Worm (Caenorhabditis elegans) whole organism, L3 larva: ENCODE results near the gene pfk-1.1.

Experiments used
- aly-2 ChIP-seq: fragments of 150-350 bp; optimal IDR thresholded peaks from 2 replicates; lab custom pipeline; 2014; ENCODE audit warnings: missing biosample characterization, missing genetic modification characterization
- ama-1 ChIP-seq: fragments of 150-350 bp; optimal IDR thresholded peaks from 2 replicates; lab custom pipeline; 2018
- ceh-28 ChIP-seq: fragments of 150-350 bp; optimal IDR thresholded peaks from 2 replicates; lab custom pipeline; 2014; ENCODE audit warnings: missing biosample characterization, missing genetic modification reagents, missing genetic modification characterization
- ceh-82 ChIP-seq: fragments of 150-350 bp; optimal IDR thresholded peaks from 2 replicates; lab custom pipeline; 2014; ENCODE audit warnings: missing biosample characterization, missing genetic modification characterization
- ceh-9 ChIP-seq: sonication (generic microtip); optimal IDR thresholded peaks from 2 replicates; lab custom pipeline; 2018; ENCODE audit warnings: missing biosample characterization, missing genetic modification characterization
- daf-12 ChIP-seq: fragments of 150-350 bp; optimal IDR thresholded peaks from 2 replicates; lab custom pipeline; 2014; ENCODE audit warnings: missing biosample characterization, missing genetic modification reagents, missing genetic modification characterization
- egl-27 ChIP-seq: sonication (generic microtip); optimal IDR thresholded peaks from 4 replicates; lab custom pipeline; 2017; ENCODE audit warnings: missing biosample characterization, missing genetic modification reagents, missing genetic modification characterization
- egl-5 ChIP-seq: fragments of 150-350 bp; optimal IDR thresholded peaks from 2 replicates; lab custom pipeline; 2017; ENCODE audit warnings: missing biosample characterization, missing genetic modification reagents, missing genetic modification characterization, inconsistent platforms
- elt-1 ChIP-seq: fragments of 150-350 bp; optimal IDR thresholded peaks from 2 replicates; lab custom pipeline; 2014; ENCODE audit warnings: missing biosample characterization, missing genetic modification characterization
- elt-2 ChIP-seq: sonication (generic microtip); optimal IDR thresholded peaks from 2 replicates; lab custom pipeline; 2016; ENCODE audit warnings: missing genetic modification reagents, mild to moderate bottlenecking, missing genetic modification characterization, missing compliant biosample characterization
- elt-3 ChIP-seq, 3 experiments: fragments of 150-350 bp in 1 of 3; sonication (generic microtip) in 2 of 3; optimal IDR thresholded peaks; 2 replicates in 2 of 3; 4 replicates in 1 of 3; lab custom pipeline; 2014 to 2017; ENCODE audit warnings: missing biosample characterization in 3 of 3, missing genetic modification characterization in 3 of 3
- eor-1 ChIP-seq, 2 experiments: fragments of 150-350 bp; optimal IDR thresholded peaks; 2 replicates each; lab custom pipeline; 2014 to 2018; ENCODE audit warnings: missing biosample characterization in 2 of 2, missing genetic modification characterization in 2 of 2
- fkh-10 ChIP-seq: sonication (generic microtip); optimal IDR thresholded peaks from 2 replicates; lab custom pipeline; 2017; ENCODE audit warnings: missing biosample characterization, missing genetic modification reagents, missing genetic modification characterization
- fkh-2 ChIP-seq: fragments of 150-350 bp; optimal IDR thresholded peaks from 2 replicates; lab custom pipeline; 2014; ENCODE audit warnings: missing biosample characterization, missing genetic modification reagents, missing genetic modification characterization
- jun-1 ChIP-seq: fragments of 150-350 bp; optimal IDR thresholded peaks from 2 replicates; lab custom pipeline; 2014; ENCODE audit warnings: missing biosample characterization, missing genetic modification reagents, missing genetic modification characterization
- lin-15B ChIP-seq: fragments of 150-350 bp; optimal IDR thresholded peaks from 2 replicates; lab custom pipeline; 2014; ENCODE audit warnings: missing biosample characterization, missing genetic modification characterization
- lin-39 ChIP-seq: fragments of 150-350 bp; optimal IDR thresholded peaks from 2 replicates; lab custom pipeline; 2018; ENCODE audit warnings: missing biosample characterization, missing genetic modification reagents, missing genetic modification characterization
- lsy-12 ChIP-seq: sonication (generic microtip); optimal IDR thresholded peaks from 2 replicates; lab custom pipeline; 2016; ENCODE audit warnings: mild to moderate bottlenecking, missing genetic modification characterization, missing compliant biosample characterization
- nfya-1 ChIP-seq: sonication (generic microtip); optimal IDR thresholded peaks from 2 replicates; lab custom pipeline; 2017; ENCODE audit warnings: missing genetic modification characterization, mild to moderate bottlenecking, missing compliant biosample characterization, antibody characterized with exemption, moderate library complexity; ENCODE audit not compliant: insufficient read depth
- nhr-11 ChIP-seq: fragments of 150-350 bp; optimal IDR thresholded peaks from 2 replicates; lab custom pipeline; 2014; ENCODE audit warnings: missing biosample characterization, missing genetic modification characterization
- nhr-12 ChIP-seq: fragments of 150-350 bp; optimal IDR thresholded peaks from 2 replicates; lab custom pipeline; 2014; ENCODE audit warnings: missing biosample characterization, missing genetic modification characterization
- nhr-23 ChIP-seq: fragments of 150-350 bp; optimal IDR thresholded peaks from 2 replicates; lab custom pipeline; 2014; ENCODE audit warnings: missing biosample characterization, missing genetic modification reagents, missing genetic modification characterization
- nhr-237 ChIP-seq: fragments of 150-350 bp; optimal IDR thresholded peaks from 2 replicates; lab custom pipeline; 2014; ENCODE audit warnings: missing biosample characterization, missing genetic modification characterization
- nhr-25 ChIP-seq: sonication (generic microtip); optimal IDR thresholded peaks from 2 replicates; lab custom pipeline; 2017; ENCODE audit warnings: missing biosample characterization, missing genetic modification characterization
- nhr-43 ChIP-seq: sonication (generic microtip); optimal IDR thresholded peaks from 2 replicates; lab custom pipeline; 2016; ENCODE audit warnings: mild to moderate bottlenecking, missing genetic modification characterization, missing compliant biosample characterization; ENCODE audit not compliant: poor library complexity, severe bottlenecking
- nhr-77 ChIP-seq: fragments of 150-350 bp; optimal IDR thresholded peaks from 2 replicates; lab custom pipeline; 2014; ENCODE audit warnings: missing biosample characterization, missing genetic modification characterization
- sea-2 ChIP-seq: fragments of 150-350 bp; sonication (generic microtip); optimal IDR thresholded peaks from 4 replicates; lab custom pipeline; 2014; ENCODE audit warnings: missing biosample characterization, missing genetic modification reagents, missing genetic modification characterization
- tbx-2 ChIP-seq: sonication (generic microtip); optimal IDR thresholded peaks from 2 replicates; lab custom pipeline; 2016; ENCODE audit warnings: mild to moderate bottlenecking, missing genetic modification characterization, missing compliant biosample characterization
- unc-39 ChIP-seq: sonication (generic microtip); optimal IDR thresholded peaks from 4 replicates; lab custom pipeline; 2017; ENCODE audit warnings: missing biosample characterization, missing genetic modification characterization
- unc-62 ChIP-seq: fragments of 150-350 bp; sonication (generic microtip); optimal IDR thresholded peaks from 4 replicates; lab custom pipeline; 2014; ENCODE audit warnings: missing biosample characterization, missing genetic modification reagents, missing genetic modification characterization
- zag-1 ChIP-seq: fragments of 150-350 bp; optimal IDR thresholded peaks from 2 replicates; lab custom pipeline; 2014; ENCODE audit warnings: missing biosample characterization, missing genetic modification characterization
- ztf-4 ChIP-seq: fragments of 150-350 bp; optimal IDR thresholded peaks from 2 replicates; lab custom pipeline; 2014; ENCODE audit warnings: missing biosample characterization, missing genetic modification characterization

The pfk-1.1 gene

ce11 chrX:2920456-2920855, 20.2 kb upstream of the pfk-1.1 start:
- TF ChIP-seq unc-39 (tag; lab: Kevin White, UChicago) (no peak), eor-1 (tag; optimal IDR thresholded peaks at IDR 0.05; lab: Kevin White, UChicago) (no peak), egl-27 (tag; lab: Kevin White, UChicago) (no peak), aly-2 (tag; lab: Kevin White, UChicago) (no peak), elt-2 (no peak), unc-62 (GFP tag; lab: Kevin White, UChicago) (no peak), elt-1 (tag; lab: Kevin White, UChicago) (no peak), tbx-2 (tag; lab: Kevin White, UChicago) (no peak), nhr-23 (tag; lab: Kevin White, UChicago) (no peak), nhr-237 (no peak), lsy-12 (tag; lab: Kevin White, UChicago) (no peak), fkh-10 (GFP tag; lab: Kevin White, UChicago) (no peak), nhr-12 (tag; lab: Kevin White, UChicago) (no peak), ceh-82 (tag; lab: Kevin White, UChicago) (no peak)

- TF ChIP-seq fkh-10 (GFP tag; lab: Kevin White, UChicago), result no peak
- TF ChIP-seq lin-39 (tag; lab: Kevin White, UChicago), result no peak
- no peak for TF ChIP-seq aly-2 (tag; lab: Kevin White, UChicago)
- TF ChIP-seq daf-12 (tag; lab: Kevin White, UChicago), result no peak
- no peak for TF ChIP-seq fkh-2 (tag; lab: Kevin White, UChicago)
- no peak for TF ChIP-seq nhr-11 (tag; lab: Kevin White, UChicago)
- TF ChIP-seq nfya-1 (tag; lab: Kevin White, UChicago), result no peak
- no peak for TF ChIP-seq sea-2
- TF ChIP-seq nhr-25, result no peak
- TF ChIP-seq ztf-4 (tag; lab: Kevin White, UChicago), result no peak
- TF ChIP-seq eor-1 (tag; optimal IDR thresholded peaks at IDR 0.05; lab: Kevin White, UChicago), result no peak
- TF ChIP-seq nhr-43 (tag; lab: Kevin White, UChicago), result no peak
- TF ChIP-seq egl-5 (tag; lab: Kevin White, UChicago), result no peak
- TF ChIP-seq, all 47 proteins: peak for 0
These were observed 18.9 kb upstream of the pfk-1.1 start for ce11 chrX:2921737-2922136.

ce11 chrX:2922602-2923203, 18.0 kb upstream of the pfk-1.1 start:
- TF ChIP-seq elt-2 (no peak), lsy-12 (tag; lab: Kevin White, UChicago) (no peak), elt-3 (tag; optimal IDR thresholded peaks at IDR 0.05; lab: Kevin White, UChicago) (no peak), zag-1 (tag; lab: Kevin White, UChicago) (no peak), fkh-10 (GFP tag; lab: Kevin White, UChicago) (no peak)

- TF ChIP-seq aly-2 (tag; lab: Kevin White, UChicago), result no peak
- TF ChIP-seq jun-1 (tag; lab: Kevin White, UChicago), result no peak
- no peak for TF ChIP-seq lin-15B
- TF ChIP-seq tbx-2 (tag; lab: Kevin White, UChicago), result no peak
- no peak for TF ChIP-seq ama-1
- no peak for TF ChIP-seq eor-1 (tag; optimal IDR thresholded peaks at IDR 0.05; lab: Kevin White, UChicago)
- TF ChIP-seq nhr-11 (tag; lab: Kevin White, UChicago), result no peak
- no peak for TF ChIP-seq nhr-77 (tag; lab: Kevin White, UChicago)
These were observed 16.8 kb upstream of the pfk-1.1 start, which contains the start of gene hst-3.2 for ce11 chrX:2923888-2924287. hst-3.2 (minus strand) TSS chrX:2923988.

ce11 chrX:2924438-2924837, 16.2 kb upstream of the pfk-1.1 start:
- TF ChIP-seq nhr-12 (tag; lab: Kevin White, UChicago) (no peak), nhr-23 (tag; lab: Kevin White, UChicago) (no peak), ceh-28 (tag; lab: Kevin White, UChicago) (no peak), ceh-9 (tag; lab: Kevin White, UChicago) (no peak), eor-1 (tag; optimal IDR thresholded peaks at IDR 0.05; lab: Kevin White, UChicago) (no peak)
